Worm (Caenorhabditis elegans): Measurements from ENCODE around the gene nspb-8.

DNA sequence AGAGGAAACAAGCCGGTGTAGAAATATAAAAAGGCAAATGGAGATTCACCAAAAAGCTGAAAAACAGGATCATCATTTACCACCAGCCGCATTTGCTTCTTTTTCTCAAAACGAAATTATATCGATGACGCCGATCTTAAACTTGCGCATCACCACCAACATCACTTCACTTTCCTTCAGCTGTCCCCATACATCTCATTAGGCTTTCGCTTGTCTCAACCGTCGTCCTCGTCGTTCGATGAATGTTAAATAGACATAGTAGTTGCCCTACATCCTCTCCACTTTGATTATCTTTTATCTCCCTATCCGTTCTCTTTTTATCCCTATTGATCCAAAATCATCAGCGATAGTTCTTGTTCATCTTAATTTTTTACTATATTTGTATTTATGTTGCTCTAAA, 46.4 kb upstream of the nspb-8 start:
- TF ChIP-seq nhr-76 (tag; optimal IDR thresholded peaks at IDR 0.05): no peak
- no peak for TF ChIP-seq eor-1 (tag; optimal IDR thresholded peaks at IDR 0.05)
- TF ChIP-seq daf-12 (tag; optimal IDR thresholded peaks at IDR 0.05): no peak
- TF ChIP-seq nfya-1 (tag; optimal IDR thresholded peaks at IDR 0.05; ENCODE audit: insufficient read depth): no peak

Measured in whole organism, L3 larva.